Fruit fly (Drosophila melanogaster) whole organism, embryonic: ENCODE measurements around the gene Dnaaf4.

Experiments used
- Abd-B ChIP-seq: fragments of 200-800 bp; sonication (Bioruptor generic); optimal IDR thresholded peaks from 2 replicates; lab custom pipeline; 2018; ENCODE audit warnings: missing biosample characterization, mild to moderate bottlenecking, missing genetic modification characterization, moderate library complexity
- Antp ChIP-seq: fragments of 200-800 bp; sonication (Bioruptor generic); optimal IDR thresholded peaks from 3 replicates; lab custom pipeline; 2016; ENCODE audit warnings: missing biosample characterization, missing genetic modification characterization
- CG10209 ChIP-seq: fragments of 200-800 bp; sonication (Bioruptor generic); optimal IDR thresholded peaks from 3 replicates; lab custom pipeline; 2017; ENCODE audit warnings: missing biosample characterization, mild to moderate bottlenecking, missing genetic modification characterization, missing genetic modification reagents
- CG10366 ChIP-seq: fragments of 200-800 bp; sonication (Bioruptor generic); IDR thresholded peaks from 2 replicates; pipeline ENCODE4 v1.3.6; 2022; ENCODE audit warnings: missing biosample characterization, missing genetic modification characterization
- CG13123 ChIP-seq: fragments of 200-800 bp; sonication (Bioruptor generic); optimal IDR thresholded peaks from 2 replicates; lab custom pipeline; 2016; ENCODE audit warnings: missing biosample characterization, missing genetic modification characterization
- CG14014 ChIP-seq: fragments of 200-800 bp; sonication (Bioruptor generic); IDR thresholded peaks from 2 replicates; pipeline ENCODE4 v1.3.6; 2022; ENCODE audit warnings: missing biosample characterization, missing genetic modification characterization
- CG14441 ChIP-seq: fragments of 200-800 bp; sonication (Bioruptor generic); IDR thresholded peaks from 2 replicates; pipeline ENCODE4 v1.3.6; 2022; ENCODE audit warnings: missing biosample characterization, missing genetic modification characterization
- CG17359 ChIP-seq: fragments of 200-800 bp; sonication (Bioruptor generic); optimal IDR thresholded peaks from 3 replicates; lab custom pipeline; 2018; ENCODE audit warnings: missing biosample characterization, mild to moderate bottlenecking, missing genetic modification characterization, moderate library complexity
- CG17361 ChIP-seq: fragments of 200-800 bp; sonication (Bioruptor generic); IDR thresholded peaks from 3 replicates; pipeline ENCODE4 v1.3.6; 2022; ENCODE audit warnings: missing biosample characterization, missing genetic modification characterization
- CG17568 ChIP-seq: fragments of 200-800 bp; sonication (Bioruptor generic); optimal IDR thresholded peaks from 2 replicates; lab custom pipeline; 2018; ENCODE audit warnings: missing biosample characterization, mild to moderate bottlenecking, missing genetic modification characterization, moderate library complexity
- CG18764 ChIP-seq: fragments of 200-800 bp; sonication (Bioruptor generic); optimal IDR thresholded peaks from 3 replicates; lab custom pipeline; 2016; ENCODE audit warnings: missing biosample characterization, missing genetic modification characterization
- CG2120 ChIP-seq: fragments of 200-800 bp; sonication (Bioruptor generic); optimal IDR thresholded peaks from 3 replicates; lab custom pipeline; 2016; ENCODE audit warnings: missing biosample characterization, missing genetic modification characterization
- CG31224 ChIP-seq: fragments of 200-800 bp; sonication (Bioruptor generic); IDR thresholded peaks from 2 replicates; pipeline ENCODE4 v1.3.6; 2022; ENCODE audit warnings: missing biosample characterization, missing genetic modification characterization
- CG31388 ChIP-seq: fragments of 200-800 bp; sonication (Bioruptor generic); optimal IDR thresholded peaks from 2 replicates; lab custom pipeline; 2016; ENCODE audit warnings: missing biosample characterization, missing genetic modification characterization
- CG32532 ChIP-seq: fragments of 200-800 bp; sonication (Bioruptor generic); IDR thresholded peaks from 2 replicates; pipeline ENCODE4 v1.3.6; 2022; ENCODE audit warnings: missing biosample characterization, missing genetic modification characterization
- CG33213 ChIP-seq: fragments of 200-800 bp; sonication (Bioruptor generic); optimal IDR thresholded peaks from 3 replicates; lab custom pipeline; 2016; ENCODE audit warnings: missing biosample characterization, missing genetic modification characterization
- CG3407 ChIP-seq: fragments of 200-800 bp; sonication (Bioruptor generic); optimal IDR thresholded peaks from 2 replicates; lab custom pipeline; 2018; ENCODE audit warnings: missing biosample characterization, mild to moderate bottlenecking, missing genetic modification characterization
- CG34376 ChIP-seq: fragments of 200-800 bp; sonication (Bioruptor generic); optimal IDR thresholded peaks from 2 replicates; lab custom pipeline; 2018; ENCODE audit warnings: missing biosample characterization, mild to moderate bottlenecking, missing genetic modification characterization
- CG34422 ChIP-seq: fragments of 200-800 bp; sonication (Bioruptor generic); IDR thresholded peaks from 3 replicates; pipeline ENCODE4 v1.3.6; 2022; ENCODE audit warnings: missing biosample characterization, missing genetic modification characterization
- CG3838 ChIP-seq: fragments of 200-800 bp; sonication (Bioruptor generic); optimal IDR thresholded peaks from 3 replicates; lab custom pipeline; 2016; ENCODE audit warnings: missing biosample characterization, missing genetic modification characterization
- CG4730 ChIP-seq: fragments of 200-800 bp; sonication (Bioruptor generic); IDR thresholded peaks from 2 replicates; pipeline ENCODE4 v1.3.6; 2022; ENCODE audit warnings: missing biosample characterization, missing genetic modification characterization
- CG6175 ChIP-seq: fragments of 200-800 bp; sonication (Bioruptor generic); IDR thresholded peaks from 3 replicates; pipeline ENCODE4 v1.3.6; 2022; ENCODE audit warnings: missing biosample characterization, missing genetic modification characterization
- CG6689 ChIP-seq: fragments of 200-800 bp; sonication (Bioruptor generic); IDR thresholded peaks from 2 replicates; pipeline ENCODE4 v1.3.6; 2022; ENCODE audit warnings: missing biosample characterization, missing genetic modification characterization
- CG9215 ChIP-seq: fragments of 200-800 bp; sonication (Bioruptor generic); IDR thresholded peaks from 2 replicates; pipeline ENCODE4 v1.3.6; 2022; ENCODE audit warnings: missing biosample characterization, missing genetic modification characterization
- Dbx ChIP-seq: fragments of 200-800 bp; sonication (Bioruptor generic); IDR thresholded peaks from 3 replicates; pipeline ENCODE4 v1.3.6; 2022; ENCODE audit warnings: missing biosample characterization, missing genetic modification characterization
- Gsc ChIP-seq: fragments of 200-800 bp; sonication (Bioruptor generic); IDR thresholded peaks from 2 replicates; pipeline ENCODE4 v1.3.6; 2022; ENCODE audit warnings: missing biosample characterization, missing genetic modification characterization
- H2.0 ChIP-seq: fragments of 200-800 bp; sonication (Bioruptor generic); IDR thresholded peaks from 2 replicates; pipeline ENCODE4 v1.3.6; 2022; ENCODE audit warnings: missing biosample characterization, missing genetic modification characterization
- HHEX ChIP-seq: fragments of 200-800 bp; sonication (Bioruptor generic); optimal IDR thresholded peaks from 3 replicates; lab custom pipeline; 2017; ENCODE audit warnings: missing biosample characterization, mild to moderate bottlenecking, missing genetic modification characterization, missing genetic modification reagents
- HLH4C ChIP-seq: fragments of 200-800 bp; sonication (Bioruptor generic); IDR thresholded peaks from 3 replicates; pipeline ENCODE4 v1.3.6; 2022; ENCODE audit warnings: missing biosample characterization, missing genetic modification characterization; ENCODE audit not compliant: partially characterized antibody
- MBD-R2 ChIP-seq: fragments of 200-800 bp; sonication (Bioruptor generic); IDR thresholded peaks from 2 replicates; pipeline ENCODE4 v1.3.6; 2022; ENCODE audit warnings: missing biosample characterization, missing genetic modification characterization
- MESR4 ChIP-seq: fragments of 200-800 bp; sonication (Bioruptor generic); optimal IDR thresholded peaks from 2 replicates; lab custom pipeline; 2018; ENCODE audit warnings: missing biosample characterization, mild to moderate bottlenecking, missing genetic modification characterization, moderate library complexity
- Mes4 ChIP-seq: fragments of 200-800 bp; sonication (Bioruptor generic); optimal IDR thresholded peaks from 2 replicates; lab custom pipeline; 2016; ENCODE audit warnings: missing biosample characterization, missing genetic modification characterization
- Oli ChIP-seq: fragments of 200-800 bp; sonication (Bioruptor generic); optimal IDR thresholded peaks from 2 replicates; lab custom pipeline; 2018; ENCODE audit warnings: missing biosample characterization, mild to moderate bottlenecking, missing genetic modification characterization, moderate library complexity
- Spps ChIP-seq: fragments of 200-800 bp; sonication (Bioruptor generic); optimal IDR thresholded peaks from 2 replicates; lab custom pipeline; 2018; ENCODE audit warnings: missing biosample characterization, mild to moderate bottlenecking, missing genetic modification characterization
- Sry-δ ChIP-seq: fragments of 200-800 bp; sonication (Bioruptor generic); optimal IDR thresholded peaks from 2 replicates; lab custom pipeline; 2016; ENCODE audit warnings: missing biosample characterization, missing genetic modification characterization
- TFAM ChIP-seq: fragments of 200-800 bp; sonication (Bioruptor generic); optimal IDR thresholded peaks from 2 replicates; lab custom pipeline; 2017; ENCODE audit warnings: missing biosample characterization, missing genetic modification characterization, inconsistent platforms
- Vsx1 ChIP-seq: fragments of 200-800 bp; sonication (Bioruptor generic); optimal IDR thresholded peaks from 2 replicates; lab custom pipeline; 2017; ENCODE audit warnings: missing biosample characterization, mild to moderate bottlenecking, missing genetic modification characterization, missing genetic modification reagents
- Xrp1 ChIP-seq: fragments of 200-800 bp; sonication (Bioruptor generic); IDR thresholded peaks from 2 replicates; pipeline ENCODE4 v1.3.6; 2022; ENCODE audit warnings: missing biosample characterization, missing genetic modification characterization
- YL-1 ChIP-seq: fragments of 200-800 bp; sonication (Bioruptor generic); optimal IDR thresholded peaks from 3 replicates; lab custom pipeline; 2017; ENCODE audit warnings: missing biosample characterization, mild to moderate bottlenecking, missing genetic modification characterization
- bowl ChIP-seq: fragments of 200-800 bp; sonication (Bioruptor generic); IDR thresholded peaks from 2 replicates; pipeline ENCODE4 v1.3.6; 2022; ENCODE audit warnings: missing biosample characterization, missing genetic modification characterization
- cg ChIP-seq: fragments of 200-800 bp; sonication (Bioruptor generic); optimal IDR thresholded peaks from 3 replicates; lab custom pipeline; 2019; ENCODE audit warnings: missing biosample characterization, mild to moderate bottlenecking, missing genetic modification characterization, moderate library complexity
- chinmo ChIP-seq: fragments of 200-800 bp; sonication (Bioruptor generic); IDR thresholded peaks from 4 replicates; pipeline ENCODE4 v1.3.6; 2022; ENCODE audit warnings: missing biosample characterization, missing genetic modification characterization; ENCODE audit not compliant: partially characterized antibody
- corto ChIP-seq: fragments of 200-800 bp; sonication (Bioruptor generic); optimal IDR thresholded peaks from 2 replicates; lab custom pipeline; 2016; ENCODE audit warnings: missing biosample characterization, mild to moderate bottlenecking, missing genetic modification characterization, moderate library complexity
- disco-r ChIP-seq: fragments of 200-800 bp; sonication (Bioruptor generic); optimal IDR thresholded peaks from 2 replicates; lab custom pipeline; 2016; ENCODE audit warnings: missing biosample characterization, missing genetic modification characterization
- emc ChIP-seq: fragments of 200-800 bp; sonication (Bioruptor generic); optimal IDR thresholded peaks from 2 replicates; lab custom pipeline; 2016; ENCODE audit warnings: missing biosample characterization, missing genetic modification characterization
- ftz-f1 ChIP-seq: fragments of 200-800 bp; sonication (Bioruptor generic); optimal IDR thresholded peaks from 2 replicates; lab custom pipeline; 2016; ENCODE audit warnings: missing biosample characterization, missing genetic modification characterization
- nom ChIP-seq: fragments of 200-800 bp; sonication (Bioruptor generic); optimal IDR thresholded peaks from 2 replicates; lab custom pipeline; 2017; ENCODE audit warnings: missing biosample characterization, missing genetic modification characterization, mild to moderate bottlenecking, moderate library complexity, missing genetic modification reagents
- rib ChIP-seq: fragments of 200-800 bp; sonication (Bioruptor generic); IDR thresholded peaks from 2 replicates; pipeline ENCODE4 v1.3.6; 2022; ENCODE audit warnings: missing biosample characterization, missing genetic modification characterization
- scrt ChIP-seq: fragments of 200-800 bp; sonication (Bioruptor generic); optimal IDR thresholded peaks from 2 replicates; lab custom pipeline; 2018; ENCODE audit warnings: missing biosample characterization, mild to moderate bottlenecking, missing genetic modification characterization, moderate library complexity
- slp2 ChIP-seq: fragments of 200-800 bp; sonication (Bioruptor generic); optimal IDR thresholded peaks from 2 replicates; lab custom pipeline; 2016; ENCODE audit warnings: missing biosample characterization, missing genetic modification characterization
- tx ChIP-seq: fragments of 200-800 bp; sonication (Bioruptor generic); optimal IDR thresholded peaks from 2 replicates; lab custom pipeline; 2016; ENCODE audit warnings: missing biosample characterization, missing genetic modification characterization
- zfh2 ChIP-seq: fragments of 200-800 bp; sonication (Bioruptor generic); optimal IDR thresholded peaks from 2 replicates; lab custom pipeline; 2016; ENCODE audit warnings: missing biosample characterization, missing genetic modification characterization

The Dnaaf4 gene

DNA sequence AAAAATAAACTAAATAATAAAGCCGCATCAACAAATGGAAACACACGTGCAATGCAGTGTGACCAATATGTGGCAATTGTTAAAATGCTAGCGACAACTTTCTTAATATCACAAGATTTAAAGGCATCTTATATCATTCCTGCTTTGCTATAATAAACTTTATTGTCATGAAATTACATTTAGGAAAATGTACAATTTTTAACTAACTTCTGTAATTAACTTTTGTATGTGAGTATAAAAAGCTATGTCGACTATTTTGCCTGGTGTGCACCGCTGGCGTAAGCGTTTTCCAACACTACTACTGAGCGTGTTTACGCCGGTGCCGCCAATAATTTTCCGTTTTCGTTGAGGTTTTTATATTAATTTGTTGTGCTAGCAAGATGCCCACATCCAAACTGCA lies 2.0 kb upstream of the Dnaaf4 start, which contains the start of the genes Csl4 and Nup160 (continued):
- TF ChIP-seq Gsc (GFP tag; lab: Robert Waterston, UW) (no peak), CG6175 (GFP tag; lab: Robert Waterston, UW) (no peak), CG6689 (GFP tag; lab: Robert Waterston, UW) (peak; percentile 73), YL-1 (peak; percentile 84), slp2 (peak; percentile 79), scrt (GFP tag; lab: Kevin White, UChicago) (no peak), chinmo (GFP tag; lab: Robert Waterston, UW) (no peak), Abd-B (GFP tag; lab: Kevin White, UChicago) (peak; percentile 65), cg (GFP tag; lab: Kevin White, UChicago) (no peak), CG9215 (GFP tag; lab: Robert Waterston, UW) (peak; percentile 53), disco-r (peak; percentile 55), CG17361 (GFP tag; lab: Robert Waterston, UW) (no peak), emc (GFP tag; lab: Kevin White, UChicago) (peak; percentile 59), CG14441 (GFP tag; lab: Robert Waterston, UW) (peak; percentile 70), CG2120 (GFP tag; lab: Kevin White, UChicago) (peak; percentile 93), CG3407 (GFP tag; lab: Kevin White, UChicago) (no peak), MESR4 (GFP tag; lab: Kevin White, UChicago) (peak; percentile 18), CG10366 (peak; percentile 76), TFAM (GFP tag; lab: Kevin White, UChicago) (no peak), CG31224 (GFP tag; lab: Robert Waterston, UW) (peak; percentile 63), CG18764 (GFP tag; lab: Kevin White, UChicago) (peak; percentile 73), Antp (peak; percentile 91), ftz-f1 (GFP tag; lab: Kevin White, UChicago) (peak; percentile 46), rib (GFP tag; lab: Robert Waterston, UW) (peak; percentile 59; the same call in 1 of the 2 replicates), CG34422 (GFP tag; lab: Robert Waterston, UW) (peak; percentile 90), CG3838 (GFP tag; lab: Kevin White, UChicago) (peak; percentile 6), Vsx1 (GFP tag; lab: Kevin White, UChicago) (no peak), HLH4C (GFP tag; lab: Robert Waterston, UW) (no peak), Oli (tag; lab: Kevin White, UChicago) (peak; percentile 51), tx (GFP tag; lab: Kevin White, UChicago) (peak; percentile 83), Spps (tag; lab: Kevin White, UChicago) (peak; percentile 40), CG13123 (GFP tag; lab: Kevin White, UChicago) (peak; percentile 74), CG34376 (GFP tag; lab: Kevin White, UChicago) (peak; percentile 48), Mes4 (GFP tag; lab: Kevin White, UChicago) (peak; percentile 69), CG10209 (peak; percentile 73), MBD-R2 (GFP tag; lab: Robert Waterston, UW) (peak; percentile 93), H2.0 (peak; percentile 53; the same call in 1 of the 2 replicates), CG17568 (GFP tag; lab: Kevin White, UChicago) (no peak), bowl (GFP tag; lab: Robert Waterston, UW) (no peak), Dbx (GFP tag; lab: Robert Waterston, UW) (peak; percentile 86), zfh2 (GFP tag; lab: Kevin White, UChicago) (peak; percentile 89), CG4730 (GFP tag; lab: Robert Waterston, UW) (no peak; the same call in 1 of the 2 replicates), Sry-δ (GFP tag; lab: Kevin White, UChicago) (peak; percentile 63), Xrp1 (GFP tag; lab: Robert Waterston, UW) (peak; percentile 83), CG33213 (GFP tag; lab: Kevin White, UChicago) (peak; percentile 78), corto (no peak), CG32532 (peak; percentile 86), CG31388 (peak; percentile 42), nom (no peak), CG17359 (tag; lab: Kevin White, UChicago) (peak; percentile 70), HHEX (GFP tag; lab: Kevin White, UChicago) (peak; percentile 56), CG14014 (GFP tag; lab: Robert Waterston, UW) (peak; percentile 75)
